Worm (Caenorhabditis elegans): Measurements from ENCODE around the gene amt-1.

amt-1 gene

ce11 chrX:4606389-4606880, 35.2 kb downstream of the amt-1 start (continued):
- TF ChIP-seq ekl-4 (GFP tag; IDR thresholded peaks at IDR 0.05) (peak; percentile 85), egl-18 (GFP tag; IDR thresholded peaks at IDR 0.05) (peak; percentile 75; the same call in 1 of the 2 replicates), tlf-1 (GFP tag; optimal IDR thresholded peaks at IDR 0.05) (peak; percentile 84), mcd-1 (GFP tag; IDR thresholded peaks at IDR 0.05) (peak; percentile 85), atf-7 (tag; optimal IDR thresholded peaks at IDR 0.05) (peak; percentile 94), attf-3 (GFP tag; conservative IDR thresholded peaks at IDR 0.05) (0 out of 2 replicates have a peak, but pooled peaks have one; percentile 41), F57C9.4 (tag; optimal IDR thresholded peaks at IDR 0.05) (peak; percentile 68), zim-3 (tag; optimal IDR thresholded peaks at IDR 0.05) (peak; percentile 64), madf-10 (tag; optimal IDR thresholded peaks at IDR 0.05) (peak; percentile 34), nhr-80 (tag; optimal IDR thresholded peaks at IDR 0.05) (peak; percentile 85), zfh-2 (GFP tag; conservative IDR thresholded peaks at IDR 0.05) (peak; percentile 99), F22D6.2 (tag; optimal IDR thresholded peaks at IDR 0.05) (peak; percentile 64), F33H1.4 (GFP tag; IDR thresholded peaks at IDR 0.05) (peak; percentile 31), F57A8.1 (GFP tag; optimal IDR thresholded peaks at IDR 0.05) (peak; percentile 64), let-526 (GFP tag; IDR thresholded peaks at IDR 0.05) (0 out of 2 replicates have a peak, but pooled peaks have one; percentile 30), ceh-79 (tag; optimal IDR thresholded peaks at IDR 0.05) (peak; percentile 72), gei-17 (GFP tag; optimal IDR thresholded peaks at IDR 0.05) (peak; percentile 81), rcor-1 (GFP tag; IDR thresholded peaks at IDR 0.05) (peak; percentile 85), ztf-22 (GFP tag; optimal IDR thresholded peaks at IDR 0.05) (peak; percentile 90), F52B5.7 (tag; optimal IDR thresholded peaks at IDR 0.05) (peak; percentile 85)

DNA sequence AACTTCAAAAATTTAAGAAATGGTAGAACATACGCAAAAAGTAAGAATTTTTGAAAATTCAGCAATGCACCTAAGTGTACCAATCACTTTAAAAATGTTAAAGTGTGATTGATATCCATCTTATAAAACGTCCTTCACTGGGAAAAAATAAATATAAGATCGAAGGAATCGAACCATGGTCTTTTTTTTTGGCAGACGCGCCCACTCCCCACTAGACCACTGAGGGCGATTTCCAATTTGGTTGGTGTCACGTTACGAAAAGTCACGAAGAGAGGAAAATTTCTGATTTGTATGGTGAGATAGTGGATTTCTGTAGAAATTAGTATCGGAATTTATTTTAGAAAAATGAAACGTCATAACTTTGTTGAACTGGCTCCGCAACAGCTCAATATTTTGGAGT, 36.1 kb downstream of the amt-1 start:
- TF ChIP-seq tbp1 (GFP tag; optimal IDR thresholded peaks at IDR 0.05) (peak; percentile 83), hmg-1.2 (GFP tag; IDR thresholded peaks at IDR 0.05) (peak; percentile 22; the same call in 1 of the 2 replicates), lin-26 (GFP tag; IDR thresholded peaks at IDR 0.05) (peak; percentile 72; the same call in 1 of the 2 replicates), snpc-1.3 (tag; optimal IDR thresholded peaks at IDR 0.05; ENCODE audit: insufficient read depth) (peak; percentile 63), ztf-26 (tag; optimal IDR thresholded peaks at IDR 0.05) (no peak), ztf-18 (tag; optimal IDR thresholded peaks at IDR 0.05) (peak; percentile 16), rpc-1 (optimal IDR thresholded peaks at IDR 0.05) (peak; percentile 57), rpc-1 (tag; optimal IDR thresholded peaks at IDR 0.05) (peak; percentile 87), snpc-4 (GFP tag; optimal IDR thresholded peaks at IDR 0.05) (no peak), snpc-4 (tag; optimal IDR thresholded peaks at IDR 0.05) (peak in 1 of 4 experiments; percentile 48), him-1 (tag; optimal IDR thresholded peaks at IDR 0.05) (peak; percentile 58), F57C9.4 (tag; optimal IDR thresholded peaks at IDR 0.05) (no peak), F39B2.1 (GFP tag; IDR thresholded peaks at IDR 0.05) (no peak), die-1 (tag; optimal IDR thresholded peaks at IDR 0.05) (peak; percentile 54), efl-1 (GFP tag; optimal IDR thresholded peaks at IDR 0.05) (no peak), B0261.1 (tag; optimal IDR thresholded peaks at IDR 0.05) (peak; percentile 65)

ce11 chrX:4609635-4610034, 38.4 kb downstream of the amt-1 start:
- no peak for TF ChIP-seq hrde-1 (tag; optimal IDR thresholded peaks at IDR 0.05; ENCODE audit: borderline replicate concordance)

- TF ChIP-seq ccch-3 (GFP tag; optimal IDR thresholded peaks at IDR 0.05) = no peak
- TF ChIP-seq ceh-40 (GFP tag; IDR thresholded peaks at IDR 0.05) = no peak
- TF ChIP-seq let-526 (GFP tag; IDR thresholded peaks at IDR 0.05) = no peak
- TF ChIP-seq sdz-38 (tag; optimal IDR thresholded peaks at IDR 0.05) = no peak
- no peak for TF ChIP-seq chd-7 (tag; optimal IDR thresholded peaks at IDR 0.05)
- TF ChIP-seq aptf-3 (GFP tag; IDR thresholded peaks at IDR 0.05) = no peak
- no peak for TF ChIP-seq dox-1 (GFP tag; IDR thresholded peaks at IDR 0.05)
- TF ChIP-seq madf-8 (GFP tag; conservative IDR thresholded peaks at IDR 0.05) = no peak
- no peak for TF ChIP-seq ztf-6 (GFP tag; IDR thresholded peaks at IDR 0.05)
These were observed 43.8 kb downstream of the amt-1 start for ce11 chrX:4615034-4615433.
